Worm (Caenorhabditis elegans): ENCODE measurements around the gene C39F7.5.

DNA sequence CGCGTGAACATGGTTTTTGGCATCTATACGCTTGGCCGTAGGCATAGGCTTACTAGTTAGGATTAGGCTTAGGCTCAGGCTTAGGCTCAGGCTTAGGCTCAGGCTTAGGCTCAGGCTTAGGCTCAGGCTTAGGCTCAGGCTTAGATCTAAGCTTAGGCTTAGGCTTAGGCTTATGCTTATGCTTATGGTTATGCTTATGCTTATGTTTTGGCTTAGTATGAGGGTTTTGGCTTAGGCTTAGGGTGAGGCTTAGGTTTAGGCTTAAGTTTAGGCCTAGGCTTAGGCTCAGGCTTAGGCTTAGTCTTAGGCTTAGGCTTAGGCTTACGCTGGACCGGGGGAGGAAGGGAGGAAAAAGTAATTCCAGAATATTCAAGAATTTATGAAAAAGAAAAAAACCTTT, 41.3 kb downstream of the C39F7.5 start:
- TF ChIP-seq ceh-22 (tag; optimal IDR thresholded peaks at IDR 0.05) (no peak), pha-4 (tag; optimal IDR thresholded peaks at IDR 0.05) (no peak), ttx-3 (tag; optimal IDR thresholded peaks at IDR 0.05) (no peak), unc-42 (tag; optimal IDR thresholded peaks at IDR 0.05) (no peak), unc-3 (GFP tag; conservative IDR thresholded peaks at IDR 0.05) (no peak), unc-3 (tag; optimal IDR thresholded peaks at IDR 0.05) (no peak), pat-9 (tag; optimal IDR thresholded peaks at IDR 0.05) (no peak), unc-55 (GFP tag; optimal IDR thresholded peaks at IDR 0.05) (no peak), pqm-1 (tag; optimal IDR thresholded peaks at IDR 0.05) (no peak)

Measured in whole organism, late embryonic.